Fruit fly (Drosophila melanogaster) whole organism, prepupa: Measurements from ENCODE around the gene CG5886.

Experiments used
- CG10631 ChIP-seq: fragments of 200-800 bp; sonication (Bioruptor generic); optimal IDR thresholded peaks from 2 replicates; lab custom pipeline; 2016; ENCODE audit warnings: missing biosample characterization, missing genetic modification characterization
- CG10669 ChIP-seq: fragments of 200-800 bp; sonication (Bioruptor generic); optimal IDR thresholded peaks from 3 replicates; lab custom pipeline; 2018; ENCODE audit warnings: missing biosample characterization, mild to moderate bottlenecking, missing genetic modification characterization, moderate library complexity
- CG11762 ChIP-seq: fragments of 200-800 bp; sonication (Bioruptor generic); optimal IDR thresholded peaks from 3 replicates; lab custom pipeline; 2016; ENCODE audit warnings: missing biosample characterization, missing genetic modification characterization; ENCODE audit not compliant: insufficient read depth
- CG1621 ChIP-seq: fragments of 200-800 bp; sonication (Bioruptor generic); optimal IDR thresholded peaks from 3 replicates; lab custom pipeline; 2018; ENCODE audit warnings: missing biosample characterization, mild to moderate bottlenecking, missing genetic modification characterization
- CG16779 ChIP-seq: fragments of 200-800 bp; sonication (Bioruptor generic); optimal IDR thresholded peaks from 3 replicates; lab custom pipeline; 2017; ENCODE audit warnings: missing biosample characterization, mild to moderate bottlenecking, missing genetic modification characterization
- CG3032 ChIP-seq: fragments of 200-800 bp; optimal IDR thresholded peaks from 2 replicates; lab custom pipeline; 2019; ENCODE audit warnings: missing biosample characterization, mild to moderate bottlenecking, missing genetic modification characterization, moderate library complexity
- CG3919 ChIP-seq: fragments of 200-800 bp; sonication (Bioruptor generic); optimal IDR thresholded peaks from 3 replicates; lab custom pipeline; 2016; ENCODE audit warnings: missing biosample characterization, missing genetic modification characterization
- CG6276 ChIP-seq: fragments of 200-800 bp; sonication (Bioruptor generic); optimal IDR thresholded peaks from 2 replicates; lab custom pipeline; 2017; ENCODE audit warnings: missing biosample characterization, mild to moderate bottlenecking, missing genetic modification characterization
- CG6792 ChIP-seq: fragments of 200-800 bp; sonication (Bioruptor generic); optimal IDR thresholded peaks from 3 replicates; lab custom pipeline; 2016; ENCODE audit warnings: missing biosample characterization, missing genetic modification characterization
- CG6808 ChIP-seq: fragments of 200-800 bp; sonication (Bioruptor generic); optimal IDR thresholded peaks from 3 replicates; lab custom pipeline; 2017; ENCODE audit warnings: missing biosample characterization, missing genetic modification characterization, mild to moderate bottlenecking, moderate library complexity, missing genetic modification reagents
- CG6854 ChIP-seq: fragments of 200-800 bp; sonication (Bioruptor generic); optimal IDR thresholded peaks from 2 replicates; lab custom pipeline; 2017; ENCODE audit warnings: missing biosample characterization, mild to moderate bottlenecking, missing genetic modification characterization
- CG8319 ChIP-seq: fragments of 200-800 bp; sonication (Bioruptor generic); optimal IDR thresholded peaks from 3 replicates; lab custom pipeline; 2016; ENCODE audit warnings: missing biosample characterization, missing genetic modification characterization
- CG9139 ChIP-seq: fragments of 200-800 bp; sonication (Bioruptor generic); optimal IDR thresholded peaks from 3 replicates; lab custom pipeline; 2017; ENCODE audit warnings: missing biosample characterization, mild to moderate bottlenecking, missing genetic modification characterization
- Eip78C ChIP-seq: fragments of 200-800 bp; sonication (Bioruptor generic); peaks from one replicate; lab custom pipeline; 2016; ENCODE audit warnings: missing biosample characterization, missing genetic modification characterization
- Eip93F ChIP-seq: fragments of 200-800 bp; sonication (Bioruptor generic); optimal IDR thresholded peaks from 2 replicates; lab custom pipeline; 2016; ENCODE audit warnings: missing biosample characterization, mild to moderate bottlenecking, missing genetic modification characterization
- Ets21C ChIP-seq: fragments of 200-800 bp; sonication (Bioruptor generic); optimal IDR thresholded peaks from 3 replicates; lab custom pipeline; 2016; ENCODE audit warnings: missing biosample characterization, missing genetic modification characterization
- Gug ChIP-seq: fragments of 200-800 bp; sonication (Bioruptor generic); IDR thresholded peaks from 2 replicates; pipeline ENCODE4 v1.3.6; 2022; ENCODE audit warnings: missing biosample characterization, missing genetic modification characterization
- Hr38 ChIP-seq: sonication (Bioruptor generic); optimal IDR thresholded peaks from 2 replicates; lab custom pipeline; 2016; ENCODE audit warnings: missing biosample characterization, missing genetic modification characterization
- Hr39 ChIP-seq: fragments of 200-800 bp; sonication (Bioruptor generic); optimal IDR thresholded peaks from 2 replicates; lab custom pipeline; 2016; ENCODE audit warnings: missing biosample characterization, missing genetic modification characterization
- Hr4 ChIP-seq: fragments of 200-800 bp; sonication (Bioruptor generic); optimal IDR thresholded peaks from 3 replicates; lab custom pipeline; 2016; ENCODE audit warnings: missing biosample characterization, missing genetic modification characterization
- OdsH ChIP-seq: fragments of 200-800 bp; sonication (Bioruptor generic); optimal IDR thresholded peaks from 3 replicates; lab custom pipeline; 2016; ENCODE audit warnings: missing biosample characterization, missing genetic modification characterization
- Smox ChIP-seq: fragments of 200-800 bp; sonication (Bioruptor generic); optimal IDR thresholded peaks from 3 replicates; lab custom pipeline; 2016; ENCODE audit warnings: missing biosample characterization, missing genetic modification characterization
- Sox102F ChIP-seq: fragments of 200-800 bp; sonication (Bioruptor generic); optimal IDR thresholded peaks from 2 replicates; lab custom pipeline; 2016; ENCODE audit warnings: missing biosample characterization, mild to moderate bottlenecking, missing genetic modification characterization
- Sox14 ChIP-seq: fragments of 200-800 bp; sonication (Bioruptor generic); optimal IDR thresholded peaks from 3 replicates; lab custom pipeline; 2016; ENCODE audit warnings: missing biosample characterization, missing genetic modification characterization
- achi ChIP-seq: fragments of 200-800 bp; sonication (Bioruptor generic); optimal IDR thresholded peaks from 3 replicates; lab custom pipeline; 2016; ENCODE audit warnings: missing biosample characterization, missing genetic modification characterization
- acj6 ChIP-seq: fragments of 200-800 bp; sonication (Bioruptor generic); optimal IDR thresholded peaks from 3 replicates; lab custom pipeline; 2016; ENCODE audit warnings: missing biosample characterization, missing genetic modification characterization
- cyc ChIP-seq: fragments of 200-800 bp; sonication (Bioruptor generic); optimal IDR thresholded peaks from 3 replicates; lab custom pipeline; 2016; ENCODE audit warnings: missing biosample characterization, missing genetic modification characterization
- dac ChIP-seq: fragments of 200-800 bp; sonication (Bioruptor generic); optimal IDR thresholded peaks from 2 replicates; lab custom pipeline; 2017; ENCODE audit warnings: missing biosample characterization, mild to moderate bottlenecking, missing genetic modification characterization
- eg ChIP-seq: fragments of 200-800 bp; sonication (Bioruptor generic); IDR thresholded peaks from 3 replicates; pipeline ENCODE4 v1.3.6; 2022; ENCODE audit warnings: missing biosample characterization, missing genetic modification characterization
- fd85E ChIP-seq: fragments of 200-800 bp; sonication (Bioruptor generic); optimal IDR thresholded peaks from 3 replicates; lab custom pipeline; 2016; ENCODE audit warnings: missing biosample characterization, missing genetic modification characterization
- fkh ChIP-seq: fragments of 200-800 bp; sonication (Bioruptor generic); optimal IDR thresholded peaks from 3 replicates; lab custom pipeline; 2017; ENCODE audit warnings: missing biosample characterization, mild to moderate bottlenecking, missing genetic modification characterization, moderate library complexity
- net ChIP-seq: fragments of 200-800 bp; sonication (Bioruptor generic); optimal IDR thresholded peaks from 3 replicates; lab custom pipeline; 2016; ENCODE audit warnings: missing biosample characterization, missing genetic modification characterization
- pdm3 ChIP-seq: fragments of 200-800 bp; sonication (Bioruptor generic); optimal IDR thresholded peaks from 3 replicates; lab custom pipeline; 2016; ENCODE audit warnings: missing biosample characterization, missing genetic modification characterization
- salr ChIP-seq, 2 experiments: fragments of 200-800 bp; sonication (Bioruptor generic); optimal IDR thresholded peaks; 3 replicates each; lab custom pipeline; 2016 to 2018; ENCODE audit warnings: missing biosample characterization in 2 of 2, missing genetic modification characterization in 2 of 2, mild to moderate bottlenecking in 1 of 2
- spab ChIP-seq: fragments of 200-800 bp; sonication (Bioruptor generic); optimal IDR thresholded peaks from 2 replicates; lab custom pipeline; 2017; ENCODE audit warnings: missing biosample characterization, mild to moderate bottlenecking, missing genetic modification characterization, missing genetic modification reagents
- ss ChIP-seq, 2 experiments: fragments of 200-800 bp; sonication (Bioruptor generic); optimal IDR thresholded peaks; 2 replicates in 1 of 2; 3 replicates in 1 of 2; lab custom pipeline; 2017 to 2018; ENCODE audit warnings: mild to moderate bottlenecking in 2 of 2, missing biosample characterization in 2 of 2, missing genetic modification characterization in 2 of 2, moderate library complexity in 1 of 2

CG5886 gene

DNA sequence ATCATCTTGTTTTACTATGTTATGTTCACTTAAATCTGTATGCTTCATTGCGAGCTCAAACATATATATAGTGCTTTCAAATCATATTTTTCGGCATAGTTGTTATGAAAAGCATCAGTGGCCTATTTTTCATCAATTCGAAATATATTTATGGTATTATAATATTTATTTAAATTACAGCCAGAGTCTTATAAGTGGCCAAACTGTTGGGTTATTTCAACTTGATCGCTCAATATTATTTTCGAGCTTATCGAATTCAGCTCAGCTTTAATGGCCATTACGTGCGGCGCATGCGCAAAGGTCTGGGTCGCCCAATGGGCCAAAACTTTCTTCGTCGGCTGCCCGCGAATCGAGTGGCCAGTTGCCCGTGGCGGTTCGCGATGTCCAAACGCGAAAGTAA, 45.7 kb downstream of the CG5886 start, which contains the start of gene Mco3:
Mco3 (plus strand) TSS at position 301 of the 400 bp plus-strand sequence.
- TF ChIP-seq Smox (GFP tag; lab: Kevin White, UChicago) (no peak), cyc (GFP tag; lab: Kevin White, UChicago) (no peak), CG8319 (GFP tag; lab: Kevin White, UChicago) (no peak), CG11762 (GFP tag; lab: Kevin White, UChicago) (no peak), ss (GFP tag; optimal IDR thresholded peaks at IDR 0.05; lab: Kevin White, UChicago) (no peak), eg (GFP tag; lab: Robert Waterston, UW) (no peak), spab (GFP tag; lab: Kevin White, UChicago) (no peak), CG3919 (GFP tag; lab: Kevin White, UChicago) (no peak), CG3032 (tag; lab: Kevin White, UChicago) (no peak), net (GFP tag; lab: Kevin White, UChicago) (no peak), OdsH (GFP tag; lab: Kevin White, UChicago) (no peak), Hr38 (GFP tag; lab: Kevin White, UChicago) (no peak), CG6276 (GFP tag; lab: Kevin White, UChicago) (no peak), Eip93F (no peak)

- TF ChIP-seq Eip78C (GFP tag; lab: Kevin White, UChicago): no peak
- no peak for TF ChIP-seq Gug
- TF ChIP-seq Eip93F: no peak
- TF ChIP-seq Sox14 (GFP tag; lab: Kevin White, UChicago): no peak
- TF ChIP-seq Ets21C (GFP tag; lab: Kevin White, UChicago): no peak
- no peak for TF ChIP-seq Hr4 (GFP tag; lab: Kevin White, UChicago)
- no peak for TF ChIP-seq CG6808
- TF ChIP-seq CG1621: no peak
- TF ChIP-seq salr (GFP tag; optimal IDR thresholded peaks at IDR 0.05; lab: Kevin White, UChicago): no peak
- TF ChIP-seq spab (GFP tag; lab: Kevin White, UChicago): no peak
- no peak for TF ChIP-seq CG9139 (GFP tag; lab: Kevin White, UChicago)
- no peak for TF ChIP-seq CG11762 (GFP tag; lab: Kevin White, UChicago)
- no peak for TF ChIP-seq CG10669 (GFP tag; lab: Kevin White, UChicago)
These were observed 48.3 kb downstream of the CG5886 start, which contains the start of gene CG31091 for dm6 chr3R:25899690-25900089. Gene CG31091, plus strand, starts transcription at chr3R:25899903.

- TF ChIP-seq Hr38 (GFP tag; lab: Kevin White, UChicago) (no peak), CG16779 (tag; lab: Kevin White, UChicago) (no peak), Ets21C (GFP tag; lab: Kevin White, UChicago) (no peak), dac (GFP tag; lab: Kevin White, UChicago) (no peak), net (GFP tag; lab: Kevin White, UChicago) (no peak), CG6808 (no peak), CG10631 (no peak), fkh (no peak), CG6792 (GFP tag; lab: Kevin White, UChicago) (no peak), achi (GFP tag; lab: Kevin White, UChicago) (no peak), CG6854 (no peak), pdm3 (GFP tag; lab: Kevin White, UChicago) (no peak), acj6 (GFP tag; lab: Kevin White, UChicago) (no peak), Smox (GFP tag; lab: Kevin White, UChicago) (no peak), Sox102F (no peak), Sox14 (GFP tag; lab: Kevin White, UChicago) (no peak), Hr39 (GFP tag; lab: Kevin White, UChicago) (no peak), Gug (no peak), fd85E (GFP tag; lab: Kevin White, UChicago) (no peak)
- TF ChIP-seq, all 60 proteins: peak for 0
These were observed 50.9 kb downstream of the CG5886 start, which contains the start of gene CG31089 for dm6 chr3R:25902343-25902742. Gene CG31089, plus strand, starts transcription at chr3R:25902643.
